Worm (Caenorhabditis elegans) whole organism, late embryonic: ENCODE data around the gene nspg-10.

Experiments used
- C08G9.2 ChIP-seq: sonication (generic microtip); optimal IDR thresholded peaks from 2 replicates; lab custom pipeline; 2016; ENCODE audit warnings: mild to moderate bottlenecking, missing genetic modification characterization, moderate library complexity, missing compliant biosample characterization
- C38D4.7 ChIP-seq: fragments of 200-800 bp; sonication (Bioruptor generic); optimal IDR thresholded peaks from 2 replicates; lab custom pipeline; 2018; ENCODE audit warnings: mild to moderate bottlenecking, missing genetic modification characterization, moderate library complexity, missing compliant biosample characterization
- F13H6.1 ChIP-seq: sonication (generic microtip); optimal IDR thresholded peaks from 2 replicates; lab custom pipeline; 2016; ENCODE audit warnings: missing genetic modification characterization, missing compliant biosample characterization
- K02D7.2 ChIP-seq: sonication (generic microtip); optimal IDR thresholded peaks from 2 replicates; lab custom pipeline; 2017; ENCODE audit warnings: mild to moderate bottlenecking, missing genetic modification characterization, missing compliant biosample characterization
- K09A11.1 ChIP-seq: sonication (generic microtip); optimal IDR thresholded peaks from 2 replicates; lab custom pipeline; 2017; ENCODE audit warnings: antibody characterized with exemption, mild to moderate bottlenecking, missing genetic modification characterization, missing compliant biosample characterization; ENCODE audit not compliant: insufficient read depth
- T23F11.4 ChIP-seq: fragments of 200-800 bp; sonication (Bioruptor generic); optimal IDR thresholded peaks from 2 replicates; lab custom pipeline; 2018; ENCODE audit warnings: mild to moderate bottlenecking, missing genetic modification characterization, missing compliant biosample characterization
- ceh-14 ChIP-seq: sonication (generic microtip); optimal IDR thresholded peaks from 2 replicates; lab custom pipeline; 2016; ENCODE audit warnings: missing genotype, missing genetic modification characterization, missing compliant biosample characterization
- ceh-19 ChIP-seq: fragments of 200-800 bp; sonication (Bioruptor generic); optimal IDR thresholded peaks from 2 replicates; lab custom pipeline; 2018; ENCODE audit warnings: mild to moderate bottlenecking, missing genetic modification characterization, missing compliant biosample characterization
- ceh-2 ChIP-seq: sonication (generic microtip); optimal IDR thresholded peaks from 2 replicates; lab custom pipeline; 2016; ENCODE audit warnings: missing genotype, missing genetic modification characterization, missing compliant biosample characterization
- ceh-30 ChIP-seq: fragments of 150-350 bp; optimal IDR thresholded peaks from 2 replicates; lab custom pipeline; 2014; ENCODE audit warnings: missing biosample characterization, missing genetic modification characterization
- ceh-31 ChIP-seq: sonication (generic microtip); optimal IDR thresholded peaks from 2 replicates; lab custom pipeline; 2016; ENCODE audit warnings: missing genetic modification characterization, missing compliant biosample characterization
- ceh-48 ChIP-seq: sonication (generic microtip); optimal IDR thresholded peaks from 2 replicates; lab custom pipeline; 2016; ENCODE audit warnings: missing genetic modification characterization, inconsistent platforms, missing compliant biosample characterization
- ceh-6 ChIP-seq: fragments of 200-800 bp; sonication (Bioruptor generic); optimal IDR thresholded peaks from 2 replicates; lab custom pipeline; 2018; ENCODE audit warnings: mild to moderate bottlenecking, missing genetic modification characterization, missing compliant biosample characterization
- ceh-9 ChIP-seq: sonication (generic microtip); optimal IDR thresholded peaks from 2 replicates; lab custom pipeline; 2016; ENCODE audit warnings: mild to moderate bottlenecking, missing genetic modification characterization, inconsistent platforms, missing compliant biosample characterization
- che-1 ChIP-seq: sonication (generic microtip); optimal IDR thresholded peaks from 2 replicates; lab custom pipeline; 2016; ENCODE audit warnings: mild to moderate bottlenecking, missing genetic modification characterization, missing compliant biosample characterization
- dmd-4 ChIP-seq: sonication (generic microtip); optimal IDR thresholded peaks from 2 replicates; lab custom pipeline; 2016; ENCODE audit warnings: borderline replicate concordance, missing genetic modification characterization, missing compliant biosample characterization
- elt-2 ChIP-seq: sonication (generic microtip); optimal IDR thresholded peaks from 2 replicates; lab custom pipeline; 2016; ENCODE audit warnings: missing genetic modification reagents, missing genetic modification characterization, missing compliant biosample characterization
- ets-4 ChIP-seq: sonication (generic microtip); optimal IDR thresholded peaks from 2 replicates; lab custom pipeline; 2016; ENCODE audit warnings: missing genetic modification characterization, missing compliant biosample characterization
- eyg-1 ChIP-seq: sonication (generic microtip); optimal IDR thresholded peaks from 2 replicates; lab custom pipeline; 2016; ENCODE audit warnings: missing genotype, missing genetic modification characterization, missing compliant biosample characterization
- fkh-10 ChIP-seq: fragments of 150-350 bp; optimal IDR thresholded peaks from 2 replicates; lab custom pipeline; 2014; ENCODE audit warnings: missing biosample characterization, missing genetic modification reagents, missing genetic modification characterization
- fkh-6 ChIP-seq: sonication (generic microtip); optimal IDR thresholded peaks from 2 replicates; lab custom pipeline; 2016; ENCODE audit warnings: missing genetic modification characterization, missing compliant biosample characterization
- hlh-15 ChIP-seq: sonication (generic microtip); optimal IDR thresholded peaks from 2 replicates; lab custom pipeline; 2016; ENCODE audit warnings: missing genetic modification characterization, missing compliant biosample characterization
- hlh-6 ChIP-seq: sonication (generic microtip); optimal IDR thresholded peaks from 2 replicates; lab custom pipeline; 2016; ENCODE audit warnings: missing genotype, missing genetic modification characterization, missing compliant biosample characterization
- lim-6 ChIP-seq: sonication (generic microtip); optimal IDR thresholded peaks from 2 replicates; lab custom pipeline; 2016; ENCODE audit warnings: missing genetic modification characterization, missing compliant biosample characterization
- madf-2 ChIP-seq: sonication (generic microtip); optimal IDR thresholded peaks from 2 replicates; lab custom pipeline; 2017; ENCODE audit warnings: missing genetic modification characterization, missing compliant biosample characterization
- mec-3 ChIP-seq: sonication (generic microtip); optimal IDR thresholded peaks from 2 replicates; lab custom pipeline; 2016; ENCODE audit warnings: borderline replicate concordance, missing genetic modification characterization, missing compliant biosample characterization
- nfya-1 ChIP-seq: sonication (generic microtip); optimal IDR thresholded peaks from 2 replicates; lab custom pipeline; 2017; ENCODE audit warnings: missing genetic modification characterization, mild to moderate bottlenecking, missing compliant biosample characterization, antibody characterized with exemption, moderate library complexity
- nhr-11 ChIP-seq: fragments of 150-350 bp; optimal IDR thresholded peaks from 2 replicates; lab custom pipeline; 2014; ENCODE audit warnings: missing biosample characterization, missing genetic modification characterization
- nhr-232 ChIP-seq: sonication (generic microtip); optimal IDR thresholded peaks from 2 replicates; lab custom pipeline; 2016; ENCODE audit warnings: missing genetic modification characterization, missing compliant biosample characterization
- odd-2 ChIP-seq: sonication (generic microtip); optimal IDR thresholded peaks from 2 replicates; lab custom pipeline; 2017; ENCODE audit warnings: antibody characterized with exemption, mild to moderate bottlenecking, missing genetic modification characterization, missing compliant biosample characterization
- pax-1 ChIP-seq: fragments of 150-350 bp; optimal IDR thresholded peaks from 2 replicates; lab custom pipeline; 2014; ENCODE audit warnings: missing biosample characterization, missing genetic modification characterization
- pha-2 ChIP-seq: sonication (generic microtip); optimal IDR thresholded peaks from 2 replicates; lab custom pipeline; 2017; ENCODE audit warnings: mild to moderate bottlenecking, missing genetic modification characterization, missing compliant biosample characterization
- rnt-1 ChIP-seq: sonication (generic microtip); optimal IDR thresholded peaks from 2 replicates; lab custom pipeline; 2016; ENCODE audit warnings: missing genetic modification characterization, missing compliant biosample characterization
- sdc-2 ChIP-seq: sonication (generic microtip); optimal IDR thresholded peaks from 2 replicates; lab custom pipeline; 2016; ENCODE audit warnings: missing genotype, missing genetic modification characterization, missing compliant biosample characterization
- syd-9 ChIP-seq: sonication (generic microtip); optimal IDR thresholded peaks from 2 replicates; lab custom pipeline; 2016; ENCODE audit warnings: mild to moderate bottlenecking, missing genetic modification characterization, moderate library complexity, missing compliant biosample characterization
- tbx-7 ChIP-seq: sonication (generic microtip); optimal IDR thresholded peaks from 2 replicates; lab custom pipeline; 2016; ENCODE audit warnings: missing genotype, missing genetic modification characterization, missing compliant biosample characterization
- unc-42 ChIP-seq: sonication (generic microtip); optimal IDR thresholded peaks from 2 replicates; lab custom pipeline; 2016; ENCODE audit warnings: missing genotype, missing genetic modification characterization, missing compliant biosample characterization
- unc-55 ChIP-seq: sonication (generic microtip); optimal IDR thresholded peaks from 2 replicates; lab custom pipeline; 2017; ENCODE audit warnings: missing biosample characterization, missing genetic modification reagents, missing genetic modification characterization
- unc-86 ChIP-seq: sonication (generic microtip); optimal IDR thresholded peaks from 2 replicates; lab custom pipeline; 2016; ENCODE audit warnings: missing genetic modification characterization, missing compliant biosample characterization
- ztf-16 ChIP-seq: sonication (generic microtip); optimal IDR thresholded peaks from 2 replicates; lab custom pipeline; 2017; ENCODE audit warnings: missing genetic modification characterization, missing compliant biosample characterization

The nspg-10 gene

ce11 chrIV:4652365-4652844 is 46.8 kb downstream of the nspg-10 start, which contains the start of gene F29B9.5:
Gene F29B9.5, plus strand, starts transcription at chrIV:4652415.
- no peak for TF ChIP-seq F13H6.1 (tag; lab: Kevin White, UChicago)
- TF ChIP-seq unc-55 (GFP tag; lab: Kevin White, UChicago): no peak
- no peak for TF ChIP-seq ets-4 (tag; lab: Kevin White, UChicago)
- TF ChIP-seq unc-86 (tag; lab: Kevin White, UChicago): no peak
- TF ChIP-seq ceh-48 (tag; lab: Kevin White, UChicago): no peak
- no peak for TF ChIP-seq hlh-6
- no peak for TF ChIP-seq nhr-232 (tag; lab: Kevin White, UChicago)
- no peak for TF ChIP-seq ztf-16 (tag; lab: Kevin White, UChicago)
- no peak for TF ChIP-seq ceh-31 (tag; lab: Kevin White, UChicago)
- no peak for TF ChIP-seq hlh-15 (tag; lab: Kevin White, UChicago)
- TF ChIP-seq dmd-4 (tag; lab: Kevin White, UChicago): no peak
- no peak for TF ChIP-seq ceh-9 (tag; lab: Kevin White, UChicago)
- no peak for TF ChIP-seq ceh-14 (tag; lab: Kevin White, UChicago)
- TF ChIP-seq C08G9.2: no peak
- TF ChIP-seq pax-1 (tag; lab: Kevin White, UChicago): no peak
- TF ChIP-seq elt-2 (tag; lab: Kevin White, UChicago): no peak

DNA sequence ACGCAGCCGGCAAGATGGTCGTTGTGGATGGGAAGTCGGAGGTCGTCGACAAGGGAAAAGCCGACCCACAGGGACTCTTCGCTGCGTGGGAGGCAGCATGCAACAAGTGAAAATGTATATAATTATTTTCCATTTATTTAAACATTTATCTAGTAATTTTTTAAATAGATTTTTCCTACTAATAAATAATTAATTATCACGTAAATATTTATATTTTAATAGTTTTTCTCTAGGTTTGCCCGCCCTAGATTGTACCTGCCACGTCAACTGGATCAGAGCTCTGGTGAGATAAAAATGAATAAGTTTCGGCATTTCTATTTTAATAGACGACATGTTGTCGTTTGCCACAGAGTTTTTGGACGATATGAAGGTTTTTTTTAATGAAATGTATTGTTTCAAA is 47.4 kb downstream of the nspg-10 start, which contains the start of gene psr-1:
Gene psr-1 (plus strand): TSS at position 301 of the 400 bp plus-strand sequence.
- TF ChIP-seq syd-9 (tag; lab: Kevin White, UChicago) (no peak), ets-4 (tag; lab: Kevin White, UChicago) (no peak), rnt-1 (tag; lab: Kevin White, UChicago) (no peak), mec-3 (tag; lab: Kevin White, UChicago) (no peak), nfya-1 (no peak), pha-2 (tag; lab: Kevin White, UChicago) (no peak), che-1 (tag; lab: Kevin White, UChicago) (no peak), odd-2 (tag; lab: Kevin White, UChicago) (no peak), lim-6 (tag; lab: Kevin White, UChicago) (no peak), ztf-16 (tag; lab: Kevin White, UChicago) (no peak), fkh-6 (tag; lab: Kevin White, UChicago) (no peak), K02D7.2 (tag; lab: Kevin White, UChicago) (no peak)
- TF ChIP-seq, all 69 proteins: peak for 0

ce11 chrIV:4653708-4654107 is 48.1 kb downstream of the nspg-10 start:
- TF ChIP-seq ceh-2 (tag; lab: Kevin White, UChicago): no peak
- TF ChIP-seq ceh-30 (tag; lab: Kevin White, UChicago): no peak
- no peak for TF ChIP-seq sdc-2 (tag; lab: Kevin White, UChicago)
- no peak for TF ChIP-seq ceh-19
- no peak for TF ChIP-seq K09A11.1 (tag; lab: Kevin White, UChicago)
- no peak for TF ChIP-seq ceh-48 (tag; lab: Kevin White, UChicago)
- TF ChIP-seq tbx-7 (tag; lab: Kevin White, UChicago): no peak
- TF ChIP-seq madf-2: no peak
- TF ChIP-seq nhr-11 (tag; lab: Kevin White, UChicago): no peak
- no peak for TF ChIP-seq ets-4 (tag; lab: Kevin White, UChicago)
- TF ChIP-seq ceh-9 (tag; lab: Kevin White, UChicago): no peak
- TF ChIP-seq unc-42 (tag; lab: Kevin White, UChicago): no peak
- TF ChIP-seq fkh-10 (GFP tag; lab: Kevin White, UChicago): no peak
- no peak for TF ChIP-seq ztf-16 (tag; lab: Kevin White, UChicago)
- TF ChIP-seq eyg-1 (tag; lab: Kevin White, UChicago): no peak
- no peak for TF ChIP-seq ceh-31 (tag; lab: Kevin White, UChicago)
- TF ChIP-seq T23F11.4 (GFP tag; lab: Kevin White, UChicago): no peak
- no peak for TF ChIP-seq ceh-6 (GFP tag; lab: Kevin White, UChicago)
- TF ChIP-seq C38D4.7 (GFP tag; lab: Kevin White, UChicago): no peak
